Fruit fly (Drosophila melanogaster): ENCODE data around the gene NUCB1.

The NUCB1 gene

DNA sequence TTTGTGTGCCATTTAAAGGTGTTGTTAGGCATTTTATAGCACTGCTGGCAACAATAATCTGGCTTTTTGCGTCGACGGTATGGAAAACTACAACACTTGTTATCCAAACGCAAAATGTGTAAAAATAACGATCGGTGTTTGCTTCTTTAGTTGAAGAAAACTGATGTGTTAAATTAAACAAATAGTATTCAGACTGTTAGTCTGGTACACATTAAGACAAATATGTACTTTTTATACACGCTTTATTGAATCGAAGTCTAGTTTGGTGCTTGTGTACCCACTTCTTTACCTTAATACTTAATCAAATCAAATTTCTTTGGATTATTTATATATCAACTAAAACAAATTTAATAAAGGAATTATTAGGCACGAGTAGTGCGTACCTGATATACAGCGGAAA is 10.6 kb downstream of the NUCB1 start (continued):
- TF ChIP-seq cwo (GFP tag; optimal IDR thresholded peaks at IDR 0.05), result peak; percentile 64
- no peak for TF ChIP-seq Asciz (GFP tag; optimal IDR thresholded peaks at IDR 0.05)
- TF ChIP-seq Ets65A (GFP tag), result no peak
- peak; percentile 80 for TF ChIP-seq B-H2 (GFP tag; optimal IDR thresholded peaks at IDR 0.05)
- TF ChIP-seq CG12769 (tag; optimal IDR thresholded peaks at IDR 0.05), result no peak
- no peak for TF ChIP-seq CG12219 (GFP tag; optimal IDR thresholded peaks at IDR 0.05)
- no peak for TF ChIP-seq Bgb (GFP tag; IDR thresholded peaks at IDR 0.05; ENCODE audit: partially characterized antibody)
- peak; percentile 13 for TF ChIP-seq CG4328 (GFP tag; optimal IDR thresholded peaks at IDR 0.05)
- peak; percentile 80 for TF ChIP-seq Atf6 (GFP tag; IDR thresholded peaks at IDR 0.05)
- peak; percentile 62 for TF ChIP-seq CG6854 (GFP tag; optimal IDR thresholded peaks at IDR 0.05)
- no peak for TF ChIP-seq Sry-β (GFP tag; optimal IDR thresholded peaks at IDR 0.05)
- peak; percentile 50; the same call in 1 of the 2 replicates for TF ChIP-seq Adf1 (GFP tag; IDR thresholded peaks at IDR 0.05)
- peak; percentile 1 for TF ChIP-seq bab2 (GFP tag; optimal IDR thresholded peaks at IDR 0.05)
- TF ChIP-seq CG12299 (tag; optimal IDR thresholded peaks at IDR 0.05), result peak; percentile 53
- TF ChIP-seq CG12071 (GFP tag; optimal IDR thresholded peaks at IDR 0.05), result peak; percentile 46
- TF ChIP-seq nerfin-2 (GFP tag; IDR thresholded peaks at IDR 0.05; ENCODE audit: partially characterized antibody), result no peak
- no peak for TF ChIP-seq Oli (tag; optimal IDR thresholded peaks at IDR 0.05)
- no peak for TF ChIP-seq CG3995 (GFP tag; optimal IDR thresholded peaks at IDR 0.05)
- peak; percentile 40 for TF ChIP-seq CG1233 (GFP tag; optimal IDR thresholded peaks at IDR 0.05)
- TF ChIP-seq pho (GFP tag; optimal IDR thresholded peaks at IDR 0.05), result peak; percentile 39
- TF ChIP-seq pzg (GFP tag; optimal IDR thresholded peaks at IDR 0.05), result no peak
- TF ChIP-seq D19A (tag; optimal IDR thresholded peaks at IDR 0.05), result no peak
- peak; percentile 62 for TF ChIP-seq CG15011 (GFP tag; optimal IDR thresholded peaks at IDR 0.05)
- TF ChIP-seq Nf-YB (GFP tag; optimal IDR thresholded peaks at IDR 0.05), result no peak
- no peak for TF ChIP-seq ac (GFP tag; optimal IDR thresholded peaks at IDR 0.05)
- peak; percentile 45 for TF ChIP-seq CG12104 (GFP tag; optimal IDR thresholded peaks at IDR 0.05)
- TF ChIP-seq salm (tag; optimal IDR thresholded peaks at IDR 0.05), result no peak
- no peak for TF ChIP-seq CG8388 (GFP tag; optimal IDR thresholded peaks at IDR 0.05)
- peak; percentile 2 for TF ChIP-seq slou (GFP tag; optimal IDR thresholded peaks at IDR 0.05)
- TF ChIP-seq CG18619 (GFP tag; optimal IDR thresholded peaks at IDR 0.05), result no peak
- no peak for TF ChIP-seq hbn (GFP tag; IDR thresholded peaks at IDR 0.05; ENCODE audit: partially characterized antibody)
- no peak for TF ChIP-seq ro (GFP tag; IDR thresholded peaks at IDR 0.05)
- peak; percentile 70 for TF ChIP-seq HHEX (GFP tag; optimal IDR thresholded peaks at IDR 0.05)
- TF ChIP-seq Hr3 (GFP tag; optimal IDR thresholded peaks at IDR 0.05), result no peak
- no peak for TF ChIP-seq Doc2 (GFP tag; IDR thresholded peaks at IDR 0.05)
- peak; percentile 13 for TF ChIP-seq Hey (tag; optimal IDR thresholded peaks at IDR 0.05)
- TF ChIP-seq Fer2 (tag; optimal IDR thresholded peaks at IDR 0.05), result peak; percentile 52
- TF ChIP-seq CG9215 (GFP tag; IDR thresholded peaks at IDR 0.05), result no peak
- no peak for TF ChIP-seq abd-A (tag; optimal IDR thresholded peaks at IDR 0.05)
- TF ChIP-seq pan (optimal IDR thresholded peaks at IDR 0.05), result no peak
- TF ChIP-seq pan (GFP tag; optimal IDR thresholded peaks at IDR 0.05 in 1 of 2, IDR thresholded peaks at IDR 0.05 in 1 of 2), result no peak
- no peak for TF ChIP-seq Dll (GFP tag; IDR thresholded peaks at IDR 0.05; ENCODE audit: partially characterized antibody)
- TF ChIP-seq CG12942 (GFP tag; optimal IDR thresholded peaks at IDR 0.05), result no peak
- TF ChIP-seq nom (GFP tag; optimal IDR thresholded peaks at IDR 0.05), result no peak
- TF ChIP-seq CG10209 (GFP tag; optimal IDR thresholded peaks at IDR 0.05), result peak; percentile 57
- TF ChIP-seq CG6813 (GFP tag; optimal IDR thresholded peaks at IDR 0.05), result peak; percentile 79
- no peak for TF ChIP-seq nau (GFP tag; optimal IDR thresholded peaks at IDR 0.05)
- no peak for TF ChIP-seq CG15696 (tag; optimal IDR thresholded peaks at IDR 0.05)
- TF ChIP-seq Meics (GFP tag; optimal IDR thresholded peaks at IDR 0.05), result peak; percentile 81
- TF ChIP-seq Hmr (GFP tag; optimal IDR thresholded peaks at IDR 0.05), result peak; percentile 87

All from whole organism, embryonic.